Worm (Caenorhabditis elegans): Measurements from ENCODE around the gene msp-65.
"Not testable (repeated sequence)": the region's sequence is repeated elsewhere in the genome, so short reads cannot be mapped to it uniquely, and the experiment has no call there.

Gene msp-65

ce11 chrIV:5294467-5294866, 21.9 kb upstream of the msp-65 start:
- no peak for TF ChIP-seq grh-1 (GFP tag; IDR thresholded peaks at IDR 0.05)
- no peak for TF ChIP-seq F16B12.6 (tag; optimal IDR thresholded peaks at IDR 0.05)
- no peak for TF ChIP-seq lin-39 (tag; optimal IDR thresholded peaks at IDR 0.05)
- TF ChIP-seq irx-1 (tag; optimal IDR thresholded peaks at IDR 0.05) = no peak
- TF ChIP-seq lin-35 (GFP tag; optimal IDR thresholded peaks at IDR 0.05) = no peak
- TF ChIP-seq jun-1 (tag; optimal IDR thresholded peaks at IDR 0.05) = no peak
- TF ChIP-seq mef-2 (tag; optimal IDR thresholded peaks at IDR 0.05) = no peak
- peak; percentile 58 for TF ChIP-seq dsc-1 (tag; optimal IDR thresholded peaks at IDR 0.05)
- no peak for TF ChIP-seq efl-1 (optimal IDR thresholded peaks at IDR 0.05)
- peak in 1 of 2 experiments; percentile 54 for TF ChIP-seq efl-1 (GFP tag; optimal IDR thresholded peaks at IDR 0.05 in 1 of 2)
- TF ChIP-seq ztf-11 (tag; optimal IDR thresholded peaks at IDR 0.05) = no peak
- TF ChIP-seq lsy-2 (tag; optimal IDR thresholded peaks at IDR 0.05) = no peak
- TF ChIP-seq fos-1 (tag; optimal IDR thresholded peaks at IDR 0.05) = no peak

DNA sequence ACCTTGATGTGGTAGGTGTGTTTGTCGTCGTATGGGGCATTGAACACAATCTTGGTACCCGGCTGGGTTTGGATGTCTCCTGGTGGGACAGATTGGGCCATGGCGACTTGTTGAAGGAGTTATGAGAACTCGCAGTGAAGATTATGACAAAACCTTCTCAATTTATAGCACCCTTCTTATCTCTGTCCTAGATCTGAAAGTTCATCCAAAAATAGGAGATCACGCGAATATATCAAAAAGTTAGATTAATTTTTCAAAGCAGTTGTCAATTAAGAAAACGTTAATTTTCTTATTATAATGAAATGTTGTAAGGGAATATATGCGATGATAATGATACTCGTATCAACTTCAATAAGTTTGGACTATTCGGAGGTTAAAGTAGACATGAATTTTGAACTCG, 21.1 kb upstream of the msp-65 start, which contains the start of gene msp-51:
TSS of gene msp-51 (minus strand) at position 101 of the 400 bp plus-strand sequence.
- TF ChIP-seq hlh-17 (GFP tag; optimal IDR thresholded peaks at IDR 0.05; ENCODE audit: borderline replicate concordance); nhr-12 (tag; optimal IDR thresholded peaks at IDR 0.05); zag-1 (tag; optimal IDR thresholded peaks at IDR 0.05): not testable (repeated sequence)

ce11 chrIV:5297436-5298012, 18.8 kb upstream of the msp-65 start, which contains the start of the genes ZK354.6 and msp-113:
Gene ZK354.6, minus strand, starts transcription at chrIV:5297536.
Gene msp-113, plus strand, starts transcription at chrIV:5297962.
- TF ChIP-seq sox-4 (tag; optimal IDR thresholded peaks at IDR 0.05) = no peak
- no peak for TF ChIP-seq swsn-7 (tag; optimal IDR thresholded peaks at IDR 0.05)
- no peak for TF ChIP-seq egl-27 (tag; optimal IDR thresholded peaks at IDR 0.05)
- TF ChIP-seq lin-15B (tag; optimal IDR thresholded peaks at IDR 0.05) = no peak
- no peak for TF ChIP-seq fos-1 (tag; optimal IDR thresholded peaks at IDR 0.05)
- TF ChIP-seq vab-15 (tag; optimal IDR thresholded peaks at IDR 0.05) = no peak
- TF ChIP-seq hlh-17 (GFP tag; optimal IDR thresholded peaks at IDR 0.05; ENCODE audit: borderline replicate concordance) = no peak
- TF ChIP-seq elt-2 (tag; optimal IDR thresholded peaks at IDR 0.05) = no peak
- no peak for TF ChIP-seq nhr-11 (tag; optimal IDR thresholded peaks at IDR 0.05)
- TF ChIP-seq rnt-1 (tag; optimal IDR thresholded peaks at IDR 0.05) = no peak
- TF ChIP-seq ets-5 (GFP tag; IDR thresholded peaks at IDR 0.05) = no peak
- TF ChIP-seq aha-1 (tag; optimal IDR thresholded peaks at IDR 0.05) = no peak
- TF ChIP-seq nhr-71 (tag; optimal IDR thresholded peaks at IDR 0.05) = no peak
- TF ChIP-seq xbp-1 (tag; optimal IDR thresholded peaks at IDR 0.05) = no peak
- no peak for TF ChIP-seq unc-62 (GFP tag; optimal IDR thresholded peaks at IDR 0.05)
- no peak for TF ChIP-seq Y116A8C.19 (tag; optimal IDR thresholded peaks at IDR 0.05; ENCODE audit: borderline replicate concordance)
- TF ChIP-seq isw-1 (GFP tag; IDR thresholded peaks at IDR 0.05) = no peak
- TF ChIP-seq C04F5.9 (tag; optimal IDR thresholded peaks at IDR 0.05) = no peak

DNA sequence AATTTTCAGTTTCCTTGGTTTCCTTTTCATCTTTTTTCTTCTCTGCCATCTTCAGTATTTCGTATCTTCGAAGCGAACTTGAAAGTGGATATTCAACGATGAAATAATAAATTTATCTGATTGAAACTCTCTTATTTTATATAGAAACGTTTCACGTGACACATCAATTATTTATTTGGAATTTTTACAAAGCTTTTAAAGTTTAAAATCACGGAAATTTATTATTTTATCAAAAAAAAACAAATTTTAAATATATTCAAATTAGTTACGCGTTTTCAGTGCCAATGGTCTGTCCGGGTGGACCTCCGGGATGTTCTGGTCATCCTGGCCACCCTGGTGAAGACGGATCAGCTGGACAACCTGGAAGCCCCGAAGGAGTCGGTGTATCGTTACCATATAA, 13.3 kb upstream of the msp-65 start, which contains the start of gene ZK354.7:
TSS of gene ZK354.7 (minus strand) at position 101 of the 400 bp plus-strand sequence.
- TF ChIP-seq C04F5.9 (tag; optimal IDR thresholded peaks at IDR 0.05) = no peak
- TF ChIP-seq nhr-71 (tag; optimal IDR thresholded peaks at IDR 0.05) = no peak
- TF ChIP-seq nhr-237 (tag; optimal IDR thresholded peaks at IDR 0.05) = no peak
- no peak for TF ChIP-seq dpl-1 (GFP tag; optimal IDR thresholded peaks at IDR 0.05)
- TF ChIP-seq nhr-28 (tag; optimal IDR thresholded peaks at IDR 0.05) = no peak
- no peak for TF ChIP-seq vab-15 (tag; optimal IDR thresholded peaks at IDR 0.05)
- no peak for TF ChIP-seq unc-86 (tag; optimal IDR thresholded peaks at IDR 0.05)
- TF ChIP-seq fkh-10 (GFP tag; optimal IDR thresholded peaks at IDR 0.05) = no peak

Data from whole organism, L1 larva.